Fruit fly (Drosophila melanogaster): ENCODE data around the gene msl-3.

dm6 chr3L:7125289-7125955 is at the start of gene msl-3, which contains the start of gene BBS1:
- TF ChIP-seq EcR (GFP tag; optimal IDR thresholded peaks at IDR 0.05) (no peak), psq (optimal IDR thresholded peaks at IDR 0.05) (no peak), Dll (optimal IDR thresholded peaks at IDR 0.05) (no peak), pan (optimal IDR thresholded peaks at IDR 0.05) (no peak), CG8478 (optimal IDR thresholded peaks at IDR 0.05) (no peak), usp (GFP tag; optimal IDR thresholded peaks at IDR 0.05) (no peak)
